Worm (Caenorhabditis elegans) whole organism, L2 larva: Measurements from ENCODE around the gene twk-6.
"Not testable (repeated sequence)": the region's sequence is repeated elsewhere in the genome, so short reads cannot be mapped to it uniquely, and the experiment has no call there.

Experiments used
- C34F6.9 ChIP-seq: fragments of 150-350 bp; optimal IDR thresholded peaks from 2 replicates; lab custom pipeline; 2014; ENCODE audit warnings: missing biosample characterization, missing genetic modification characterization
- ama-1 ChIP-seq: fragments of 150-350 bp; optimal IDR thresholded peaks from 2 replicates; lab custom pipeline; 2018; ENCODE audit warnings: inconsistent platforms
- blmp-1 ChIP-seq: sonication (generic microtip); optimal IDR thresholded peaks from 2 replicates; lab custom pipeline; 2017; ENCODE audit warnings: missing genetic modification characterization, mild to moderate bottlenecking, missing compliant biosample characterization, antibody characterized with exemption, moderate library complexity; ENCODE audit not compliant: insufficient read depth
- ceh-16 ChIP-seq: fragments of 150-350 bp; optimal IDR thresholded peaks from 2 replicates; lab custom pipeline; 2014; ENCODE audit warnings: missing biosample characterization, missing genetic modification characterization
- ceh-82 ChIP-seq: fragments of 150-350 bp; optimal IDR thresholded peaks from 2 replicates; lab custom pipeline; 2014; ENCODE audit warnings: missing biosample characterization, missing genetic modification characterization
- dmd-4 ChIP-seq: sonication (generic microtip); optimal IDR thresholded peaks from 2 replicates; lab custom pipeline; 2017; ENCODE audit warnings: missing biosample characterization, missing genetic modification characterization
- elt-3 ChIP-seq: sonication (generic microtip); optimal IDR thresholded peaks from 2 replicates; lab custom pipeline; 2017; ENCODE audit warnings: missing biosample characterization, missing genetic modification characterization
- fos-1 ChIP-seq: fragments of 150-350 bp; optimal IDR thresholded peaks from 2 replicates; lab custom pipeline; 2014; ENCODE audit warnings: missing biosample characterization, missing genetic modification characterization
- gmeb-1 ChIP-seq: fragments of 150-350 bp; optimal IDR thresholded peaks from 2 replicates; lab custom pipeline; 2014; ENCODE audit warnings: missing biosample characterization, missing genetic modification characterization
- lin-11 ChIP-seq: fragments of 150-350 bp; sonication (generic microtip); optimal IDR thresholded peaks from 2 replicates; lab custom pipeline; 2014; ENCODE audit warnings: missing biosample characterization, missing genetic modification characterization, inconsistent platforms, mixed read lengths
- lsy-2 ChIP-seq, 2 experiments: fragments of 150-350 bp in 1 of 2; sonication (generic microtip) in 1 of 2; optimal IDR thresholded peaks; 2 replicates each; lab custom pipeline; 2014 to 2017; ENCODE audit warnings: missing biosample characterization in 2 of 2, missing genetic modification characterization in 2 of 2
- mab-5 ChIP-seq: fragments of 150-350 bp; optimal IDR thresholded peaks from 2 replicates; lab custom pipeline; 2014; ENCODE audit warnings: missing biosample characterization, missing genetic modification characterization
- nhr-11 ChIP-seq: fragments of 150-350 bp; optimal IDR thresholded peaks from 2 replicates; lab custom pipeline; 2014; ENCODE audit warnings: missing biosample characterization, missing genetic modification characterization
- nhr-12 ChIP-seq: fragments of 150-350 bp; optimal IDR thresholded peaks from 2 replicates; lab custom pipeline; 2014; ENCODE audit warnings: missing biosample characterization, missing genetic modification characterization
- nhr-21 ChIP-seq: fragments of 150-350 bp; optimal IDR thresholded peaks from 2 replicates; lab custom pipeline; 2014; ENCODE audit warnings: missing biosample characterization, missing genetic modification characterization
- nhr-25 ChIP-seq: fragments of 150-350 bp; sonication (generic microtip); optimal IDR thresholded peaks from 3 replicates; lab custom pipeline; 2014; ENCODE audit warnings: missing biosample characterization, missing genetic modification characterization
- peb-1 ChIP-seq: fragments of 150-350 bp; optimal IDR thresholded peaks from 2 replicates; lab custom pipeline; 2014; ENCODE audit warnings: missing biosample characterization, missing genetic modification characterization
- sma-9 ChIP-seq, 2 experiments: fragments of 150-350 bp in 1 of 2; sonication (generic microtip) in 1 of 2; optimal IDR thresholded peaks; 2 replicates each; lab custom pipeline; 2014 to 2016; ENCODE audit warnings: missing genetic modification characterization in 2 of 2, mild to moderate bottlenecking in 1 of 2, missing biosample characterization in 1 of 2, missing compliant biosample characterization in 1 of 2, missing genetic modification reagents in 1 of 2, moderate library complexity in 1 of 2
- unc-55 ChIP-seq: fragments of 150-350 bp; sonication (generic microtip); optimal IDR thresholded peaks from 3 replicates; lab custom pipeline; 2014; ENCODE audit warnings: missing biosample characterization, missing genetic modification reagents, missing genetic modification characterization
- zag-1 ChIP-seq: fragments of 150-350 bp; optimal IDR thresholded peaks from 2 replicates; lab custom pipeline; 2014; ENCODE audit warnings: missing biosample characterization, missing genetic modification characterization

The twk-6 gene

ce11 chrIII:4779855-4780254 is 37.1 kb downstream of the twk-6 start, which contains the start of gene B0393.9:
Gene B0393.9, minus strand, starts transcription at chrIII:4780157.
- TF ChIP-seq elt-3 (tag; lab: Kevin White, UChicago) (no peak), fos-1 (tag; lab: Kevin White, UChicago) (peak; percentile 35), mab-5 (tag; lab: Kevin White, UChicago) (no peak)

- not testable (repeated sequence) for TF ChIP-seq nhr-12 (tag; lab: Kevin White, UChicago); C34F6.9 (tag; lab: Kevin White, UChicago); sma-9 (GFP tag; optimal IDR thresholded peaks at IDR 0.05; lab: Kevin White, UChicago); sma-9 (tag; optimal IDR thresholded peaks at IDR 0.05; lab: Kevin White, UChicago)
- TF ChIP-seq, all 48 proteins: peak for 0; not testable (repeated sequence) for 48
Observed at ce11 chrIII:4781937-4782576, 39.3 kb downstream of the twk-6 start, which contains the start of the genes gex-5 and C38D4.10. Gene gex-5, minus strand, starts transcription at chrIII:4781987. Gene C38D4.10, plus strand, starts transcription at chrIII:4782526.

- not testable (repeated sequence) for TF ChIP-seq nhr-11 (tag; lab: Kevin White, UChicago); dmd-4; lin-11 (tag; lab: Kevin White, UChicago)
- TF ChIP-seq, all 48 proteins: peak for 0; not testable (repeated sequence) for 48
Observed at ce11 chrIII:4785131-4785530, 42.4 kb downstream of the twk-6 start, which contains the start of gene enu-3.2. Gene enu-3.2, minus strand, starts transcription at chrIII:4785235.

- TF ChIP-seq ceh-16 (tag; lab: Kevin White, UChicago) (no peak), unc-55 (GFP tag; lab: Kevin White, UChicago) (peak; percentile 16), blmp-1 (tag; lab: Kevin White, UChicago) (no peak), fos-1 (tag; lab: Kevin White, UChicago) (no peak), dmd-4 (no peak), C34F6.9 (tag; lab: Kevin White, UChicago) (peak; percentile 65), nhr-12 (tag; lab: Kevin White, UChicago) (no peak), gmeb-1 (tag; lab: Kevin White, UChicago) (peak; percentile 13), nhr-25 (tag; lab: Kevin White, UChicago) (no peak)
Observed at ce11 chrIII:4785714-4786113, 43.0 kb downstream of the twk-6 start, which contains the start of gene mel-28. Gene mel-28, plus strand, starts transcription at chrIII:4786080.

ce11 chrIII:4792560-4793136 is 49.9 kb downstream of the twk-6 start, which contains the start of gene mip-1:
Gene mip-1, plus strand, starts transcription at chrIII:4793086.
- TF ChIP-seq ama-1 (lab: Kevin White, UChicago) (no peak), lsy-2 (tag; optimal IDR thresholded peaks at IDR 0.05; lab: Kevin White, UChicago) (no peak), blmp-1 (tag; lab: Kevin White, UChicago) (no peak), zag-1 (tag; lab: Kevin White, UChicago) (no peak), dmd-4 (no peak), fos-1 (tag; lab: Kevin White, UChicago) (no peak), nhr-21 (no peak), ceh-82 (tag; lab: Kevin White, UChicago) (no peak), peb-1 (tag; lab: Kevin White, UChicago) (no peak)
